Worm (Caenorhabditis elegans) whole organism, midembryonic: ENCODE measurements around the gene R03G5.6.

ENCODE experiments used
- flt-1 ChIP-seq: fragments of 200-800 bp; sonication (Bioruptor generic); IDR thresholded peaks from 2 replicates; pipeline ENCODE4 v1.3.6; 2022; ENCODE audit warnings: missing genetic modification characterization, missing compliant biosample characterization
- med-1 ChIP-seq: sonication (generic microtip); optimal IDR thresholded peaks from 2 replicates; lab custom pipeline; 2017; ENCODE audit warnings: missing genetic modification characterization, mild to moderate bottlenecking, missing compliant biosample characterization, antibody characterized with exemption, missing genetic modification reagents; ENCODE audit not compliant: insufficient read depth

DNA sequence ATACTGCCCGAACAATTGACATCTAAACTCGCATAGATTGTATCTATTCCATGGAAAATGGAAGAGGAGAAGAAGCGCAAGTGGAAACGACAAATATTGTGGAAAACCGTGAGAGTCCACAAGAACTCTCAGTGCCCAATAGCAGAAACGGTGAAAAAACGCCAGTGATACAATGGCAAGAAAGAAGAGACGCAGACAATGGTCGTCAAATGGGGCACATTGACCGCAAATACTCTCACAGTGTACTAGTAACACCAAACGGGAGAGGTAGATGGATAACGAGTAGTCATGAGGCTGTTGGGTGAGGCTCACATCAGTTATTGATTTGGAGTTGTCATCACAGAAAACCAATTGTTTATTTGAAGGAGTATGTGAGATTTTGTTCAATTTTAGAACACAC is 34.3 kb downstream of the R03G5.6 start, which contains the start of gene ZK154.4:
- TF ChIP-seq med-1 (GFP tag; lab: Kevin White, UChicago) = no peak
- no peak for TF ChIP-seq flt-1 (GFP tag; lab: Robert Waterston, UW)
